Fruit fly (Drosophila melanogaster): ENCODE measurements around the gene CG6059.
A peak's percentile ranks its signal among the peaks of the same experiment; 100 is the strongest.

The CG6059 gene

dm6 chr3R:27151516-27151823, 27.0 kb upstream of the CG6059 start, which contains the start of gene Men-b (continued):
- TF ChIP-seq CG3847 (GFP tag; IDR thresholded peaks at IDR 0.05): peak; percentile 19; the same call in 1 of the 2 replicates
- peak; percentile 23 for TF ChIP-seq HmgD (GFP tag; optimal IDR thresholded peaks at IDR 0.05)
- no peak for TF ChIP-seq ase (GFP tag; IDR thresholded peaks at IDR 0.05)
- TF ChIP-seq CG10543 (GFP tag; optimal IDR thresholded peaks at IDR 0.05): no peak
- no peak for TF ChIP-seq Oaz (GFP tag; IDR thresholded peaks at IDR 0.05)
- no peak for TF ChIP-seq Trl (optimal IDR thresholded peaks at IDR 0.05)
- no peak for TF ChIP-seq Trl (GFP tag; optimal IDR thresholded peaks at IDR 0.05)
- TF ChIP-seq sna (GFP tag; IDR thresholded peaks at IDR 0.05; ENCODE audit: partially characterized antibody): peak; percentile 38; the same call in 1 of the 2 replicates
- TF ChIP-seq CG13424 (tag; optimal IDR thresholded peaks at IDR 0.05): no peak
- TF ChIP-seq CG7987 (GFP tag; optimal IDR thresholded peaks at IDR 0.05): peak; percentile 34
- no peak for TF ChIP-seq CG17612 (GFP tag; IDR thresholded peaks at IDR 0.05)
- TF ChIP-seq CG10321 (GFP tag; IDR thresholded peaks at IDR 0.05): 0 out of 2 replicates have a peak, but pooled peaks have one; percentile 15
- TF ChIP-seq sens (GFP tag): no peak
- peak; percentile 15; the same call in 1 of the 4 replicates for TF ChIP-seq chinmo (GFP tag; IDR thresholded peaks at IDR 0.05; ENCODE audit: partially characterized antibody)
- TF ChIP-seq pum (GFP tag; optimal IDR thresholded peaks at IDR 0.05): no peak
- TF ChIP-seq CG3838 (GFP tag; optimal IDR thresholded peaks at IDR 0.05): no peak
- TF ChIP-seq kah (GFP tag; optimal IDR thresholded peaks at IDR 0.05): no peak
- no peak for TF ChIP-seq insv (GFP tag; optimal IDR thresholded peaks at IDR 0.05)
- TF ChIP-seq MESR4 (GFP tag; optimal IDR thresholded peaks at IDR 0.05): peak; percentile 20
- no peak for TF ChIP-seq CG6654 (GFP tag; optimal IDR thresholded peaks at IDR 0.05)
- TF ChIP-seq CG1603 (tag; optimal IDR thresholded peaks at IDR 0.05): peak; percentile 78
- no peak for TF ChIP-seq CG8089 (GFP tag; optimal IDR thresholded peaks at IDR 0.05)
- no peak for TF ChIP-seq pho (GFP tag; optimal IDR thresholded peaks at IDR 0.05)
- no peak for TF ChIP-seq Lpt (GFP tag; optimal IDR thresholded peaks at IDR 0.05)
- TF ChIP-seq CG11723 (GFP tag; optimal IDR thresholded peaks at IDR 0.05): no peak
- peak; percentile 21; the same call in 1 of the 2 replicates for TF ChIP-seq wdn (GFP tag; IDR thresholded peaks at IDR 0.05)
- no peak for TF ChIP-seq CG15011 (GFP tag; optimal IDR thresholded peaks at IDR 0.05)
- no peak for TF ChIP-seq ham (GFP tag; IDR thresholded peaks at IDR 0.05)
- peak; percentile 40 for TF ChIP-seq CG3995 (GFP tag; optimal IDR thresholded peaks at IDR 0.05)
- TF ChIP-seq E2f1 (GFP tag; IDR thresholded peaks at IDR 0.05): peak; percentile 17; the same call in 1 of the 2 replicates
- TF ChIP-seq Optix (GFP tag; IDR thresholded peaks at IDR 0.05): no peak
- no peak for TF ChIP-seq dimm (GFP tag; IDR thresholded peaks at IDR 0.05)
- TF ChIP-seq Ravus (GFP tag; IDR thresholded peaks at IDR 0.05): no peak
- TF ChIP-seq maf-S (GFP tag; optimal IDR thresholded peaks at IDR 0.05): no peak
- peak; percentile 14; the same call in 1 of the 2 replicates for TF ChIP-seq unc-4 (GFP tag; IDR thresholded peaks at IDR 0.05; ENCODE audit: partially characterized antibody)
- TF ChIP-seq sisA (GFP tag; IDR thresholded peaks at IDR 0.05): 0 out of 2 replicates have a peak, but pooled peaks have one; percentile 6
- no peak for TF ChIP-seq CG10431 (GFP tag; optimal IDR thresholded peaks at IDR 0.05)
- no peak for TF ChIP-seq C15 (GFP tag; IDR thresholded peaks at IDR 0.05)
- TF ChIP-seq CG6813 (GFP tag; optimal IDR thresholded peaks at IDR 0.05): no peak
- TF ChIP-seq Pdp1 (GFP tag; optimal IDR thresholded peaks at IDR 0.05): peak in 1 of 2 experiments; percentile 6
- no peak for TF ChIP-seq CG11504 (tag; optimal IDR thresholded peaks at IDR 0.05)
- TF ChIP-seq her (GFP tag; optimal IDR thresholded peaks at IDR 0.05): peak; percentile 12
- no peak for TF ChIP-seq sug (tag; optimal IDR thresholded peaks at IDR 0.05)
- TF ChIP-seq schlank (tag; optimal IDR thresholded peaks at IDR 0.05): no peak
- TF ChIP-seq CG13775 (GFP tag; optimal IDR thresholded peaks at IDR 0.05): no peak
- peak; percentile 76 for TF ChIP-seq CG15514 (GFP tag; optimal IDR thresholded peaks at IDR 0.05)
- no peak for TF ChIP-seq vfl (GFP tag; optimal IDR thresholded peaks at IDR 0.05)
- peak; percentile 15 for TF ChIP-seq Sin3A (optimal IDR thresholded peaks at IDR 0.05)
